Worm (Caenorhabditis elegans) whole organism, L3 larva: ENCODE data around the gene rod-1.

Source experiments
- R02D3.7 ChIP-seq: fragments of 150-350 bp; optimal IDR thresholded peaks from 2 replicates; lab custom pipeline; 2014; ENCODE audit warnings: missing biosample characterization, missing genetic modification characterization
- ZK546.5 ChIP-seq: sonication (generic microtip); optimal IDR thresholded peaks from 2 replicates; lab custom pipeline; 2017; ENCODE audit warnings: missing biosample characterization, missing genetic modification characterization
- aly-2 ChIP-seq: fragments of 150-350 bp; optimal IDR thresholded peaks from 2 replicates; lab custom pipeline; 2014; ENCODE audit warnings: missing biosample characterization, missing genetic modification characterization
- ama-1 ChIP-seq: fragments of 150-350 bp; optimal IDR thresholded peaks from 2 replicates; lab custom pipeline; 2018
- ceh-28 ChIP-seq: fragments of 150-350 bp; optimal IDR thresholded peaks from 2 replicates; lab custom pipeline; 2014; ENCODE audit warnings: missing biosample characterization, missing genetic modification reagents, missing genetic modification characterization
- ceh-82 ChIP-seq: fragments of 150-350 bp; optimal IDR thresholded peaks from 2 replicates; lab custom pipeline; 2014; ENCODE audit warnings: missing biosample characterization, missing genetic modification characterization
- elt-1 ChIP-seq: fragments of 150-350 bp; optimal IDR thresholded peaks from 2 replicates; lab custom pipeline; 2014; ENCODE audit warnings: missing biosample characterization, missing genetic modification characterization
- elt-2 ChIP-seq: sonication (generic microtip); optimal IDR thresholded peaks from 2 replicates; lab custom pipeline; 2016; ENCODE audit warnings: missing genetic modification reagents, mild to moderate bottlenecking, missing genetic modification characterization, missing compliant biosample characterization
- elt-3 ChIP-seq, 3 experiments: fragments of 150-350 bp in 1 of 3; sonication (generic microtip) in 2 of 3; optimal IDR thresholded peaks; 2 replicates in 2 of 3; 4 replicates in 1 of 3; lab custom pipeline; 2014 to 2017; ENCODE audit warnings: missing biosample characterization in 3 of 3, missing genetic modification characterization in 3 of 3
- eor-1 ChIP-seq, 2 experiments: fragments of 150-350 bp; optimal IDR thresholded peaks; 2 replicates each; lab custom pipeline; 2014 to 2018; ENCODE audit warnings: missing biosample characterization in 2 of 2, missing genetic modification characterization in 2 of 2
- fkh-2 ChIP-seq: fragments of 150-350 bp; optimal IDR thresholded peaks from 2 replicates; lab custom pipeline; 2014; ENCODE audit warnings: missing biosample characterization, missing genetic modification reagents, missing genetic modification characterization
- fos-1 ChIP-seq: fragments of 150-350 bp; optimal IDR thresholded peaks from 2 replicates; lab custom pipeline; 2014; ENCODE audit warnings: missing biosample characterization, missing genetic modification characterization
- hmg-11 ChIP-seq: sonication (generic microtip); optimal IDR thresholded peaks from 2 replicates; lab custom pipeline; 2016; ENCODE audit warnings: missing genetic modification characterization, missing compliant biosample characterization
- jun-1 ChIP-seq: fragments of 150-350 bp; optimal IDR thresholded peaks from 2 replicates; lab custom pipeline; 2014; ENCODE audit warnings: missing biosample characterization, missing genetic modification reagents, missing genetic modification characterization
- lin-15B ChIP-seq: fragments of 150-350 bp; optimal IDR thresholded peaks from 2 replicates; lab custom pipeline; 2014; ENCODE audit warnings: missing biosample characterization, missing genetic modification characterization
- lin-39 ChIP-seq: fragments of 150-350 bp; optimal IDR thresholded peaks from 2 replicates; lab custom pipeline; 2018; ENCODE audit warnings: missing biosample characterization, missing genetic modification reagents, missing genetic modification characterization
- lsy-12 ChIP-seq: sonication (generic microtip); optimal IDR thresholded peaks from 2 replicates; lab custom pipeline; 2016; ENCODE audit warnings: mild to moderate bottlenecking, missing genetic modification characterization, missing compliant biosample characterization
- mdl-1 ChIP-seq: fragments of 150-350 bp; optimal IDR thresholded peaks from 2 replicates; lab custom pipeline; 2014; ENCODE audit warnings: missing biosample characterization, missing genetic modification characterization
- nhr-11 ChIP-seq: fragments of 150-350 bp; optimal IDR thresholded peaks from 2 replicates; lab custom pipeline; 2014; ENCODE audit warnings: missing biosample characterization, missing genetic modification characterization
- nhr-12 ChIP-seq: fragments of 150-350 bp; optimal IDR thresholded peaks from 2 replicates; lab custom pipeline; 2014; ENCODE audit warnings: missing biosample characterization, missing genetic modification characterization
- nhr-237 ChIP-seq: fragments of 150-350 bp; optimal IDR thresholded peaks from 2 replicates; lab custom pipeline; 2014; ENCODE audit warnings: missing biosample characterization, missing genetic modification characterization
- nhr-25 ChIP-seq: sonication (generic microtip); optimal IDR thresholded peaks from 2 replicates; lab custom pipeline; 2017; ENCODE audit warnings: missing biosample characterization, missing genetic modification characterization
- nhr-28 ChIP-seq: fragments of 150-350 bp; optimal IDR thresholded peaks from 2 replicates; lab custom pipeline; 2014; ENCODE audit warnings: missing biosample characterization, missing genetic modification characterization
- nhr-43 ChIP-seq: sonication (generic microtip); optimal IDR thresholded peaks from 2 replicates; lab custom pipeline; 2016; ENCODE audit warnings: mild to moderate bottlenecking, missing genetic modification characterization, missing compliant biosample characterization; ENCODE audit not compliant: poor library complexity, severe bottlenecking
- nhr-77 ChIP-seq: fragments of 150-350 bp; optimal IDR thresholded peaks from 2 replicates; lab custom pipeline; 2014; ENCODE audit warnings: missing biosample characterization, missing genetic modification characterization
- pha-4 ChIP-seq: fragments of 150-350 bp; optimal IDR thresholded peaks from 2 replicates; lab custom pipeline; 2014; ENCODE audit warnings: missing biosample characterization, missing genetic modification reagents, missing genetic modification characterization
- pqm-1 ChIP-seq: fragments of 150-350 bp; optimal IDR thresholded peaks from 2 replicates; lab custom pipeline; 2017; ENCODE audit warnings: missing biosample characterization, missing genetic modification characterization, inconsistent platforms
- sea-2 ChIP-seq: fragments of 150-350 bp; sonication (generic microtip); optimal IDR thresholded peaks from 4 replicates; lab custom pipeline; 2014; ENCODE audit warnings: missing biosample characterization, missing genetic modification reagents, missing genetic modification characterization
- skn-1 ChIP-seq: fragments of 150-350 bp; optimal IDR thresholded peaks from 2 replicates; lab custom pipeline; 2014; ENCODE audit warnings: missing biosample characterization, missing genetic modification characterization
- snpc-4 ChIP-seq: fragments of 150-350 bp; optimal IDR thresholded peaks from 2 replicates; lab custom pipeline; 2014; ENCODE audit warnings: missing biosample characterization, missing genetic modification characterization
- tbx-2 ChIP-seq: sonication (generic microtip); optimal IDR thresholded peaks from 2 replicates; lab custom pipeline; 2016; ENCODE audit warnings: mild to moderate bottlenecking, missing genetic modification characterization, missing compliant biosample characterization
- unc-39 ChIP-seq: sonication (generic microtip); optimal IDR thresholded peaks from 4 replicates; lab custom pipeline; 2017; ENCODE audit warnings: missing biosample characterization, missing genetic modification characterization
- unc-62 ChIP-seq: fragments of 150-350 bp; sonication (generic microtip); optimal IDR thresholded peaks from 4 replicates; lab custom pipeline; 2014; ENCODE audit warnings: missing biosample characterization, missing genetic modification reagents, missing genetic modification characterization
- zag-1 ChIP-seq: fragments of 150-350 bp; optimal IDR thresholded peaks from 2 replicates; lab custom pipeline; 2014; ENCODE audit warnings: missing biosample characterization, missing genetic modification characterization
- ztf-11 ChIP-seq: fragments of 150-350 bp; optimal IDR thresholded peaks from 2 replicates; lab custom pipeline; 2014; ENCODE audit warnings: missing biosample characterization, missing genetic modification characterization
- ztf-4 ChIP-seq: fragments of 150-350 bp; optimal IDR thresholded peaks from 2 replicates; lab custom pipeline; 2014; ENCODE audit warnings: missing biosample characterization, missing genetic modification characterization

The rod-1 gene

ce11 chrIV:7486201-7486947 lies 8.1 kb downstream of the rod-1 start, which contains the start of the genes his-61 and his-62 (continued):
- TF ChIP-seq pqm-1, result peak; percentile 52
- TF ChIP-seq fos-1 (tag; lab: Kevin White, UChicago), result no peak
- peak; percentile 83 for TF ChIP-seq elt-2 (tag; lab: Kevin White, UChicago)
- TF ChIP-seq lin-15B (tag; lab: Kevin White, UChicago), result peak; percentile 13
- TF ChIP-seq hmg-11 (tag; lab: Kevin White, UChicago), result no peak
- TF ChIP-seq eor-1 (tag; optimal IDR thresholded peaks at IDR 0.05; lab: Kevin White, UChicago), result no peak
- TF ChIP-seq nhr-43 (tag; lab: Kevin White, UChicago), result peak; percentile 18
- TF ChIP-seq nhr-77 (tag; lab: Kevin White, UChicago), result no peak
- TF ChIP-seq pha-4 (tag; lab: Kevin White, UChicago), result peak; percentile 73
- no peak for TF ChIP-seq ama-1 (lab: Kevin White, UChicago)
- TF ChIP-seq ZK546.5 (tag; lab: Kevin White, UChicago), result no peak
- TF ChIP-seq lin-39 (tag; lab: Kevin White, UChicago), result no peak
- TF ChIP-seq ztf-4 (tag; lab: Kevin White, UChicago), result no peak
- TF ChIP-seq sea-2 (GFP tag; lab: Kevin White, UChicago), result no peak
- no peak for TF ChIP-seq unc-62 (GFP tag; lab: Kevin White, UChicago)
- no peak for TF ChIP-seq elt-3 (tag; optimal IDR thresholded peaks at IDR 0.05; lab: Kevin White, UChicago)
- no peak for TF ChIP-seq nhr-237 (tag; lab: Kevin White, UChicago)
- TF ChIP-seq ztf-11 (tag; lab: Kevin White, UChicago), result no peak

- TF ChIP-seq aly-2, result no peak
- no peak for TF ChIP-seq ztf-4 (tag; lab: Kevin White, UChicago)
- TF ChIP-seq nhr-28 (tag; lab: Kevin White, UChicago), result no peak
- no peak for TF ChIP-seq nhr-12 (tag; lab: Kevin White, UChicago)
- TF ChIP-seq pha-4 (tag; lab: Kevin White, UChicago), result peak; percentile 43
- no peak for TF ChIP-seq unc-39 (tag; lab: Kevin White, UChicago)
- no peak for TF ChIP-seq tbx-2 (tag; lab: Kevin White, UChicago)
- TF ChIP-seq elt-1 (tag; lab: Kevin White, UChicago), result no peak
- TF ChIP-seq snpc-4 (tag; lab: Kevin White, UChicago), result peak; percentile 6
- peak; percentile 90 for TF ChIP-seq nhr-25 (tag; lab: Kevin White, UChicago)
- TF ChIP-seq zag-1 (tag; lab: Kevin White, UChicago), result no peak
- no peak for TF ChIP-seq nhr-77 (tag; lab: Kevin White, UChicago)
- no peak for TF ChIP-seq ceh-28 (tag; lab: Kevin White, UChicago)
- peak; percentile 51 for TF ChIP-seq nhr-43 (tag; lab: Kevin White, UChicago)
- TF ChIP-seq ztf-11 (tag; lab: Kevin White, UChicago), result no peak
- peak; percentile 33 for TF ChIP-seq pqm-1
- TF ChIP-seq lin-15B (tag; lab: Kevin White, UChicago), result peak; percentile 4
- TF ChIP-seq lsy-12, result peak; percentile 6
- TF ChIP-seq unc-62 (GFP tag; lab: Kevin White, UChicago), result no peak
- no peak for TF ChIP-seq ceh-82
- TF ChIP-seq mdl-1 (tag; lab: Kevin White, UChicago), result no peak
- no peak for TF ChIP-seq ZK546.5 (tag; lab: Kevin White, UChicago)
- TF ChIP-seq elt-2 (tag; lab: Kevin White, UChicago), result peak; percentile 27
- TF ChIP-seq skn-1, result no peak
- no peak for TF ChIP-seq nhr-11 (tag; lab: Kevin White, UChicago)
- no peak for TF ChIP-seq R02D3.7 (tag; lab: Kevin White, UChicago)
- TF ChIP-seq sea-2 (GFP tag; lab: Kevin White, UChicago), result no peak
- TF ChIP-seq fkh-2 (tag; lab: Kevin White, UChicago), result no peak
- no peak for TF ChIP-seq jun-1 (tag; lab: Kevin White, UChicago)
These were observed 9.6 kb downstream of the rod-1 start, which contains the start of the genes his-60 and his-59 for ce11 chrIV:7487554-7488456. his-60 (minus strand) TSS chrIV:7487992. his-59 (plus strand) TSS chrIV:7488249.
